Worm (Caenorhabditis elegans): Measurements from ENCODE around the gene R03H10.1.

The R03H10.1 gene

DNA sequence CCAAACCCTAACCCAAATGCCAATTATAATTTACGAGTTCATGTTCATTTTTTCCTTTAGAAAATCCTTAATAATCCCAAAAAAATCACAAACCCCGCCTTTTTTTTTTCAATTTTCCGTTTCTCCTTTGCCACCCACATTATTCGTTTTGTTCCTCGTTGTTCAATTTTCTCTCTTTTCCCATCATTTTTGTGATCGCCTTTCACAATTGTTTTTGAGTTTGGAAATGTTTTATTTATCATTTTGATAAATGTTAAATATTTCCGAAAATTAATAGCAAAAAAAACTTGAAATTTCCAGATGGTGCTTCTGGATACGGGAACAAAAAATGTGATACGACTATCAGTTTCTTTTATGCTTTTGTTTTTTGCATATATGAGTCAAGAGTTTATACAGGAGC, 35.3 kb downstream of the R03H10.1 start, which contains the start of gene F31D5.2:
F31D5.2 (plus strand) TSS at position 301 of the 400 bp plus-strand sequence.
- TF ChIP-seq lin-11 (tag; optimal IDR thresholded peaks at IDR 0.05): no peak
- no peak for TF ChIP-seq lim-6 (tag; optimal IDR thresholded peaks at IDR 0.05)
- TF ChIP-seq tbx-7 (tag; optimal IDR thresholded peaks at IDR 0.05): no peak
- no peak for TF ChIP-seq madf-2 (tag; optimal IDR thresholded peaks at IDR 0.05)
- TF ChIP-seq ceh-24 (tag; optimal IDR thresholded peaks at IDR 0.05): no peak
- TF ChIP-seq che-1 (tag; optimal IDR thresholded peaks at IDR 0.05): no peak
- TF ChIP-seq fax-1 (tag; optimal IDR thresholded peaks at IDR 0.05): no peak
- TF ChIP-seq ceh-30 (tag; optimal IDR thresholded peaks at IDR 0.05): no peak
- no peak for TF ChIP-seq ets-4 (tag; optimal IDR thresholded peaks at IDR 0.05)
- no peak for TF ChIP-seq ceh-34 (tag; optimal IDR thresholded peaks at IDR 0.05)
- no peak for TF ChIP-seq F13H6.1 (tag; optimal IDR thresholded peaks at IDR 0.05)
- no peak for TF ChIP-seq elt-4 (tag; optimal IDR thresholded peaks at IDR 0.05)
- TF ChIP-seq ceh-14 (tag; optimal IDR thresholded peaks at IDR 0.05): no peak
- TF ChIP-seq eyg-1 (tag; optimal IDR thresholded peaks at IDR 0.05): no peak
- TF ChIP-seq npax-4 (tag; optimal IDR thresholded peaks at IDR 0.05): no peak

DNA sequence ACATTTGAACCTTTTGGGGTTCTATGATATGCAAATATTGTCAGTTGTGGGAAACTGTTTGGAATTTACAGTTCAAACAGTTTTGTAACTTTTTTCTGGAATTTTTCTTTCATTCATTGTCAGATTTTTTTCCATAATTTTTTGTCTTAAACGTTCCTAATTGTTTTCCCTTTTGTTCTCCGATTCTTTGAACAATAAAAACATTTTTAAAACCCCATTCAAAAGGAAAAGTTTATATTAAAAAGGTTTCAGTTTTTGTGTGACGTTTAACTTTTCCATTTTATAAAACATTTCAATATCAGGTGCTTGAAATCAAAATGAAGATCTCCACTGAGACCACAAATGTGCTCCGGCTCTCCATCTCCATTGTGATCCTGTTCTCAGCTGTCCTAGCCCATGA, 39.0 kb downstream of the R03H10.1 start, which contains the start of gene F31D5.1:
F31D5.1 (plus strand) TSS at position 301 of the 400 bp plus-strand sequence.
- TF ChIP-seq hlh-15 (tag; optimal IDR thresholded peaks at IDR 0.05): no peak
- no peak for TF ChIP-seq fax-1 (tag; optimal IDR thresholded peaks at IDR 0.05)
- no peak for TF ChIP-seq K02D7.2 (tag; optimal IDR thresholded peaks at IDR 0.05)
- no peak for TF ChIP-seq pat-9 (tag; optimal IDR thresholded peaks at IDR 0.05)
- TF ChIP-seq ceh-48 (tag; optimal IDR thresholded peaks at IDR 0.05): no peak
- TF ChIP-seq ref-2 (tag; optimal IDR thresholded peaks at IDR 0.05): no peak
- no peak for TF ChIP-seq hlh-13 (GFP tag; optimal IDR thresholded peaks at IDR 0.05)

DNA sequence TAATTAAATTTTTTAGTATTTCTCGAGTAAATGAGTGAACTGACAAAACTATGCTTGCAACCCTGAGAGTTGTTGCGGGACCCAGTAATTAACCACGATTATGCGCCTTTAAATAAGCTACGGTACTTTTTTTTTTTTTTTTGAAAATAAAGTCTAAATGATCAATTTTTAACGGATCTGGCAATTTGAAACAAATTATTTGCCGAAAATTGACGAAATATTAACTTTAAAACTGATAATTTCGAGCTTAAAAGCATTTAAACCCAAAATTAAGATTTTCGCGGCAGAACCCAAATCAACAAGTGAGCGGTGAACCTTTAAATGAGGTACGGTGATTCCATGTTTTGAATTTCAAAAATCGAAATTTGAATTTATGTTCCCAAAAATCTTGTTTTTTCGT, 42.4 kb downstream of the R03H10.1 start:
- no peak for TF ChIP-seq fax-1 (tag; optimal IDR thresholded peaks at IDR 0.05)
- no peak for TF ChIP-seq pag-3 (tag; optimal IDR thresholded peaks at IDR 0.05; ENCODE audit: borderline replicate concordance)

DNA sequence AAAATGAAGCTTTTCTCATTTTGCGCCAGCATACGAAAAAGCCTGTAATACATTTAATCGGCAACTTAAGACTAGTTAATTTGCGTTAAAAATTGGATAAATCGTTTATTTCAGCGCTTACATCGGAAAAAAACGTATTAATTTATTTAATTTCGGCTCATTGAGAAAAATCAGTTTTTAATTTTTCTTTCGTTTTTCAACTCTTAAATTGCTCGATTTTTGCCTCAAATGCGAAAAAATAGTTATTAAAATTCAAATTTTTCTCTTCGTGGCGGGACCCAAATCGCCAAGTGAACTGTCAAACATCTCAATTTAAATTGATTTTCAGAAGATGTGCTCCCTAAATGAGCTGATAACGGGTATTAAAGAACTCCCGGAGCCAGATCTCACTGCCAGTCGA, 42.9 kb downstream of the R03H10.1 start, which contains the start of gene C16A11.5:
C16A11.5 (plus strand) TSS at position 323 of the 400 bp plus-strand sequence.
- TF ChIP-seq che-1 (tag; optimal IDR thresholded peaks at IDR 0.05): no peak
- TF ChIP-seq ref-2 (tag; optimal IDR thresholded peaks at IDR 0.05): no peak
- no peak for TF ChIP-seq unc-42 (tag; optimal IDR thresholded peaks at IDR 0.05)
- TF ChIP-seq tbx-2 (tag; optimal IDR thresholded peaks at IDR 0.05): no peak
- no peak for TF ChIP-seq pag-3 (tag; optimal IDR thresholded peaks at IDR 0.05; ENCODE audit: borderline replicate concordance)

DNA sequence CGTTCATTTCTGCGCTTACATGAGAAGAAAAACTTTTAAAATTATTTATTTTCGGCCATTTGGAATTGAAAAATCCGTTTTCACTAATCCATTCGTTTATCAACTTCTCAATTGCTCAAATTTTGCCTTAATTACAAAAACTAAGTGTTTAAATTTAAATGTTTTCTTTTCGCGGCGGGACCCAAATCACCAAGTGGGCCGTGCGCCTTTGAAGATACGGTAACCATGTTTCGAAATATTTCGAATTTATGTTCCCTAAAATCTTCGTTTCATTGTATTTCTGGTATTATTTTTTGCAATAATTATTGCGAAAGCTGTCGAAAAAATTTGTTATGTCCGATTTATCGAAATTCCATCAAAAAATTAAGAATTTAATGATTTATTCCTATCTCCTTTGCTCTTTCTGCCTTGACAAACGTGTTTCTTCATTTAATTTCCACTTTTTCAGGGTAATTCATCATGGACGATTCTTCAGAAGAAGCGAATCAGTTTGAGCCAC, 46.6 kb downstream of the R03H10.1 start, which contains the start of gene C16A11.4:
C16A11.4 (plus strand) TSS at position 449 of the 499 bp plus-strand sequence.
- TF ChIP-seq eyg-1 (tag; optimal IDR thresholded peaks at IDR 0.05) (no peak), ref-2 (tag; optimal IDR thresholded peaks at IDR 0.05) (no peak), fkh-6 (tag; optimal IDR thresholded peaks at IDR 0.05) (no peak), unc-42 (tag; optimal IDR thresholded peaks at IDR 0.05) (no peak), pat-9 (tag; optimal IDR thresholded peaks at IDR 0.05) (no peak)

DNA sequence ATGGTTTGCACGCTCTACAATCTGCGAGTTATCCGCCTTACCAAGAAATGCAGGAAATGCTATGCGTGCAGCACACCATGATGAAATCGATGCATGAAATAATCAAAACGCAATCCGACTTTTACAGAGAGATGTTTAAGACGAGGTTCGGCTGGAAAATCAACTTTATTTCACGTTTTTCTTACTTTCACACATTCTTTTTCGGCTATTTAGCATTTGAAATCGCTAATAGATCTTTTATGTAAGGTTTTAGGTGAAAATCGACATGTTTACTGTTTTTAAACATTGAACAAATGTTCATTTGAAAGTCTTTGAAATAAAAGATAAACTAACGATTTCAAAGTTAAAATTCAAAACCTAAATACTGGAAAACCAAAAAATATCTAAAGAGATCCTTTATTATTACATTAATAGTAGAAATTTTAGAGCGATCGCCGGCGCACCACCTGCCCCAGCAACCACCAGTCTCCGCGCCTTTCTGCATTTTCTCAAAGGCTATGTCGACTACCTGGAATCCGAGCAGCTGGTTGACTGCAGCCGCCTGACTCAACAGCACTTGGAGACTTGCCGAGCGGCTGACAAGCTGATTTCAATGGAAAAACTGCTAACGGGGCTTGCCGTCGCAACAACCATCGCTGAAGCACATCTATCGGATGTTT, 48.2 kb downstream of the R03H10.1 start:
- no peak for TF ChIP-seq elt-2 (tag; optimal IDR thresholded peaks at IDR 0.05)
- no peak for TF ChIP-seq ets-4 (tag; optimal IDR thresholded peaks at IDR 0.05)
- TF ChIP-seq sox-4 (tag; optimal IDR thresholded peaks at IDR 0.05): no peak
- TF ChIP-seq ceh-24 (tag; optimal IDR thresholded peaks at IDR 0.05): no peak
- TF ChIP-seq dve-1 (tag; optimal IDR thresholded peaks at IDR 0.05): no peak
- no peak for TF ChIP-seq pha-4 (tag; optimal IDR thresholded peaks at IDR 0.05)
